Worm (Caenorhabditis elegans): ENCODE measurements around the gene E04F6.6.

ce11 chrII:7165749-7166148 is 33.6 kb downstream of the E04F6.6 start, which contains the start of gene mfsd-13.2:
- TF ChIP-seq flt-1 (GFP tag; IDR thresholded peaks at IDR 0.05) (no peak), cog-1 (tag; optimal IDR thresholded peaks at IDR 0.05) (no peak), klf-2 (GFP tag; conservative IDR thresholded peaks at IDR 0.05) (no peak), ref-1 (GFP tag; conservative IDR thresholded peaks at IDR 0.05) (no peak), tab-1 (GFP tag; IDR thresholded peaks at IDR 0.05) (no peak)

All from whole organism, midembryonic.